Worm (Caenorhabditis elegans) whole organism, midembryonic: ENCODE data around the gene sahd-1.

ENCODE experiments used
- T22C8.4 ChIP-seq: fragments of 200-800 bp; sonication (Bioruptor generic); IDR thresholded peaks from 2 replicates; pipeline ENCODE4 v1.3.6; 2022; ENCODE audit warnings: missing genetic modification characterization, missing compliant biosample characterization
- cog-1 ChIP-seq: sonication (generic microtip); optimal IDR thresholded peaks from 2 replicates; lab custom pipeline; 2016; ENCODE audit warnings: missing genetic modification characterization, missing compliant biosample characterization
- flt-1 ChIP-seq: fragments of 200-800 bp; sonication (Bioruptor generic); IDR thresholded peaks from 2 replicates; pipeline ENCODE4 v1.3.6; 2022; ENCODE audit warnings: missing genetic modification characterization, missing compliant biosample characterization
- klf-2 ChIP-seq: fragments of 200-800 bp; sonication (Bioruptor generic); conservative IDR thresholded peaks from 2 replicates; pipeline ENCODE4 v1.3.6; 2022; ENCODE audit warnings: missing genetic modification reagents, missing genetic modification characterization, missing compliant biosample characterization
- med-1 ChIP-seq: sonication (generic microtip); optimal IDR thresholded peaks from 2 replicates; lab custom pipeline; 2017; ENCODE audit warnings: missing genetic modification characterization, mild to moderate bottlenecking, missing compliant biosample characterization, antibody characterized with exemption, missing genetic modification reagents; ENCODE audit not compliant: insufficient read depth
- ref-1 ChIP-seq: fragments of 200-800 bp; sonication (Bioruptor generic); conservative IDR thresholded peaks from 2 replicates; pipeline ENCODE4 v1.3.6; 2022; ENCODE audit warnings: missing genetic modification reagents, missing genetic modification characterization, missing compliant biosample characterization
- tab-1 ChIP-seq: fragments of 200-800 bp; sonication (Bioruptor generic); IDR thresholded peaks from 2 replicates; pipeline ENCODE4 v1.3.6; 2022; ENCODE audit warnings: missing genetic modification characterization, missing compliant biosample characterization
- ztf-23 ChIP-seq: fragments of 200-800 bp; sonication (Bioruptor generic); IDR thresholded peaks from 2 replicates; pipeline ENCODE4 v1.3.6; 2022; ENCODE audit warnings: missing genetic modification reagents, missing genetic modification characterization, missing compliant biosample characterization
- ztf-29 ChIP-seq: fragments of 200-800 bp; sonication (Bioruptor generic); IDR thresholded peaks from 2 replicates; pipeline ENCODE4 v1.3.6; 2022; ENCODE audit warnings: missing genetic modification reagents, missing genetic modification characterization, missing compliant biosample characterization

sahd-1 gene

DNA sequence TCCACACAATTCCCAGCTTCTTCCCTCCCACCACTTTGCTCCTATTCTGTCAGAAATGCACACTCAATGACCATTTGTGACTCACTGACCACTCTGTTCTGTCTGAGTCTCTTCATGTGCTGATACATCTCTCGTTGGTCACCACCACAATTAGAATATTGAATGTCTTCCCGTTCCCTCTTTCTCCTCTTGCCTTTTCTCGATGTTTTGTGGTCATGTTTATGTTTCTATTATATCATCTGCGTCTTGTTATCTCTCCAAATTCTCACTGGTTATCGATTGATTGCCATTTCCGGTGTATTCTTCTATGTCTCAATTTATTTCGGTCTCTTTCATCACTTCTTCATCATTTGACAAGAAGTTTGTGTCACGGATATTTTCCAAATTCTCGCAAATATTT lies 53.8 kb downstream of the sahd-1 start:
- TF ChIP-seq klf-2 (GFP tag; lab: Robert Waterston, UW): no peak
- peak; percentile 72 for TF ChIP-seq T22C8.4 (GFP tag; lab: Robert Waterston, UW)
- no peak for TF ChIP-seq ztf-29
- peak; percentile 16 for TF ChIP-seq cog-1 (tag; lab: Kevin White, UChicago)

DNA sequence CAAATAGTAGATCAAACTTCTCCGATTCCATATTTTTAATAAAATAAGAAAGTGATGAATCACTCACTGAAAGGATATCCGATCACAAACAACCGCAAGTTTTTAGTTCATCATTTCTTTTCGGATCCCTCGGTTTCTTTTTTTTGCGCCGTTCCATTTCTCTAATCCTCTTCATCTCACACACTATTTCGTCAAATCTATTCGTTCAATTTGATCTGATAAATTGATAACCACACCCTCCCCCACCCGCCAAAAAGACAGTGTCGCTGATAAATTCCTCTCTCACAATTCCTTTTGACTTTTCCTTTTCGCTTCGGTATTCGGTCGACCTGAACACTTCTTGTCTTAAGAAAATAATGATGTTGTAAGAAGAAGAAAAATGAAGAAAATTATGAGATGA lies 55.2 kb downstream of the sahd-1 start:
- TF ChIP-seq med-1 (GFP tag; lab: Kevin White, UChicago) (no peak), klf-2 (GFP tag; lab: Robert Waterston, UW) (no peak), ztf-29 (no peak), ztf-23 (GFP tag; lab: Robert Waterston, UW) (no peak), ref-1 (GFP tag; lab: Robert Waterston, UW) (no peak), flt-1 (GFP tag; lab: Robert Waterston, UW) (no peak), T22C8.4 (GFP tag; lab: Robert Waterston, UW) (no peak), tab-1 (no peak), cog-1 (tag; lab: Kevin White, UChicago) (no peak)
